Fruit fly (Drosophila melanogaster) whole organism, embryonic: ENCODE results near the gene sowi.

Experiments
- Aef1 ChIP-seq: fragments of 200-800 bp; sonication (Bioruptor generic); IDR thresholded peaks from 3 replicates; pipeline ENCODE4 v1.3.6; 2022; ENCODE audit warnings: missing biosample characterization, missing genetic modification characterization
- BEAF-32 ChIP-seq: fragments of 200-800 bp; sonication (Bioruptor generic); optimal IDR thresholded peaks from 3 replicates; lab custom pipeline; 2017; ENCODE audit warnings: missing biosample characterization, missing genetic modification characterization, mild to moderate bottlenecking, moderate library complexity, missing genetic modification reagents
- CG10543 ChIP-seq: fragments of 200-800 bp; sonication (Bioruptor generic); optimal IDR thresholded peaks from 3 replicates; lab custom pipeline; 2017; ENCODE audit warnings: missing biosample characterization, mild to moderate bottlenecking, missing genetic modification characterization, moderate library complexity
- CG10565 ChIP-seq: fragments of 200-800 bp; sonication (Bioruptor generic); optimal IDR thresholded peaks from 3 replicates; lab custom pipeline; 2016; ENCODE audit warnings: missing biosample characterization, mild to moderate bottlenecking, missing genetic modification characterization
- CG11247 ChIP-seq: fragments of 200-800 bp; sonication (Bioruptor generic); IDR thresholded peaks from 2 replicates; pipeline ENCODE4 v1.3.6; 2022; ENCODE audit warnings: missing biosample characterization, missing genetic modification characterization
- CG11456 ChIP-seq: fragments of 200-800 bp; sonication (Bioruptor generic); IDR thresholded peaks from 3 replicates; pipeline ENCODE4 v1.3.6; 2022; ENCODE audit warnings: missing biosample characterization, missing genetic modification characterization
- CG11560 ChIP-seq: fragments of 200-800 bp; sonication (Bioruptor generic); IDR thresholded peaks from 3 replicates; pipeline ENCODE4 v1.3.6; 2022; ENCODE audit warnings: missing biosample characterization, missing genetic modification characterization
- CG12769 ChIP-seq: fragments of 200-800 bp; sonication (Bioruptor generic); optimal IDR thresholded peaks from 2 replicates; lab custom pipeline; 2019; ENCODE audit warnings: missing biosample characterization, mild to moderate bottlenecking, missing genetic modification characterization, moderate library complexity
- CG12942 ChIP-seq: fragments of 200-800 bp; sonication (Bioruptor generic); optimal IDR thresholded peaks from 3 replicates; lab custom pipeline; 2016; ENCODE audit warnings: missing biosample characterization, missing genetic modification characterization
- CG14441 ChIP-seq: fragments of 200-800 bp; sonication (Bioruptor generic); IDR thresholded peaks from 2 replicates; pipeline ENCODE4 v1.3.6; 2022; ENCODE audit warnings: missing biosample characterization, missing genetic modification characterization
- CG14667 ChIP-seq: fragments of 200-800 bp; sonication (Bioruptor generic); IDR thresholded peaks from 2 replicates; pipeline ENCODE4 v1.3.6; 2022; ENCODE audit warnings: missing biosample characterization, missing genetic modification characterization
- CG15011 ChIP-seq: fragments of 200-800 bp; sonication (Bioruptor generic); optimal IDR thresholded peaks from 3 replicates; lab custom pipeline; 2018; ENCODE audit warnings: missing biosample characterization, mild to moderate bottlenecking, missing genetic modification characterization
- CG15696 ChIP-seq: fragments of 200-800 bp; sonication (Bioruptor generic); optimal IDR thresholded peaks from 2 replicates; lab custom pipeline; 2019; ENCODE audit warnings: missing biosample characterization, mild to moderate bottlenecking, missing genetic modification characterization, moderate library complexity
- CG17359 ChIP-seq: fragments of 200-800 bp; sonication (Bioruptor generic); optimal IDR thresholded peaks from 3 replicates; lab custom pipeline; 2018; ENCODE audit warnings: missing biosample characterization, mild to moderate bottlenecking, missing genetic modification characterization, moderate library complexity
- CG17912 ChIP-seq: fragments of 200-800 bp; sonication (Bioruptor generic); optimal IDR thresholded peaks from 2 replicates; lab custom pipeline; 2018; ENCODE audit warnings: missing biosample characterization, mild to moderate bottlenecking, missing genetic modification characterization
- CG1792 ChIP-seq: fragments of 200-800 bp; sonication (Bioruptor generic); optimal IDR thresholded peaks from 2 replicates; lab custom pipeline; 2016; ENCODE audit warnings: missing biosample characterization, missing genetic modification characterization
- CG2199 ChIP-seq: fragments of 200-800 bp; sonication (Bioruptor generic); IDR thresholded peaks from 3 replicates; pipeline ENCODE4 v1.3.6; 2022; ENCODE audit warnings: missing biosample characterization, missing genetic modification characterization
- CG4707 ChIP-seq: fragments of 200-800 bp; sonication (Bioruptor generic); optimal IDR thresholded peaks from 2 replicates; lab custom pipeline; 2018; ENCODE audit warnings: missing biosample characterization, mild to moderate bottlenecking, missing genetic modification characterization, moderate library complexity
- CG9817 ChIP-seq: fragments of 200-800 bp; sonication (Bioruptor generic); optimal IDR thresholded peaks from 2 replicates; lab custom pipeline; 2018; ENCODE audit warnings: missing biosample characterization, mild to moderate bottlenecking, missing genetic modification characterization, moderate library complexity
- D ChIP-seq, 2 experiments: fragments of 200-800 bp in 1 of 2; fragments of >200 bp in 1 of 2; sonication (Bioruptor generic) in 1 of 2; optimal IDR thresholded peaks; 2 replicates in 1 of 2; 3 replicates in 1 of 2; lab custom pipeline; 2017; ENCODE audit warnings: mild to moderate bottlenecking in 1 of 2, missing biosample characterization in 1 of 2, missing genetic modification characterization in 1 of 2, missing genetic modification reagents in 1 of 2
- Deaf1 ChIP-seq: fragments of 200-800 bp; optimal IDR thresholded peaks from 3 replicates; lab custom pipeline; 2019; ENCODE audit warnings: missing biosample characterization, mild to moderate bottlenecking, missing genetic modification characterization, moderate library complexity
- Eip74EF ChIP-seq, 2 experiments: fragments of 200-800 bp in 1 of 2; fragments of >200 bp in 1 of 2; sonication (Bioruptor generic) in 1 of 2; optimal IDR thresholded peaks; 2 replicates each; lab custom pipeline; 2017 to 2019; ENCODE audit warnings: missing biosample characterization in 2 of 2, missing genetic modification characterization in 2 of 2, mild to moderate bottlenecking in 1 of 2, moderate library complexity in 1 of 2
- GATAe ChIP-seq: fragments of 200-800 bp; sonication (Bioruptor generic); conservative IDR thresholded peaks from 2 replicates; pipeline ENCODE4 v1.3.6; 2022; ENCODE audit warnings: missing biosample characterization, missing genetic modification characterization
- H2.0 ChIP-seq: fragments of 200-800 bp; sonication (Bioruptor generic); IDR thresholded peaks from 2 replicates; pipeline ENCODE4 v1.3.6; 2022; ENCODE audit warnings: missing biosample characterization, missing genetic modification characterization
- Hr3 ChIP-seq: fragments of 200-800 bp; sonication (Bioruptor generic); optimal IDR thresholded peaks from 3 replicates; lab custom pipeline; 2016; ENCODE audit warnings: missing biosample characterization, missing genetic modification characterization
- Hr78 ChIP-seq, 2 experiments: fragments of 200-800 bp in 1 of 2; fragments of >200 bp in 1 of 2; sonication (Bioruptor generic) in 1 of 2; optimal IDR thresholded peaks; 2 replicates each; lab custom pipeline; 2017 to 2019; ENCODE audit warnings: missing biosample characterization in 2 of 2, missing genetic modification characterization in 2 of 2, mild to moderate bottlenecking in 1 of 2, moderate library complexity in 1 of 2
- Mes4 ChIP-seq: fragments of 200-800 bp; sonication (Bioruptor generic); optimal IDR thresholded peaks from 2 replicates; lab custom pipeline; 2016; ENCODE audit warnings: missing biosample characterization, missing genetic modification characterization
- Rfx ChIP-seq: fragments of 200-800 bp; sonication (Bioruptor generic); IDR thresholded peaks from 2 replicates; pipeline ENCODE4 v1.3.6; 2022; ENCODE audit warnings: missing biosample characterization, missing genetic modification characterization
- Rx ChIP-seq: fragments of 200-800 bp; sonication (Bioruptor generic); IDR thresholded peaks from 2 replicates; pipeline ENCODE4 v1.3.6; 2022; ENCODE audit warnings: missing biosample characterization, missing genetic modification characterization
- YL-1 ChIP-seq: fragments of 200-800 bp; sonication (Bioruptor generic); optimal IDR thresholded peaks from 3 replicates; lab custom pipeline; 2017; ENCODE audit warnings: missing biosample characterization, mild to moderate bottlenecking, missing genetic modification characterization
- ab ChIP-seq: fragments of 200-800 bp; sonication (Bioruptor generic); optimal IDR thresholded peaks from 2 replicates; lab custom pipeline; 2016; ENCODE audit warnings: missing biosample characterization, missing genetic modification characterization
- ac ChIP-seq: fragments of 200-800 bp; sonication (Bioruptor generic); optimal IDR thresholded peaks from 3 replicates; lab custom pipeline; 2017; ENCODE audit warnings: missing biosample characterization, mild to moderate bottlenecking, missing genetic modification characterization
- br ChIP-seq: fragments of >200 bp; optimal IDR thresholded peaks from 2 replicates; lab custom pipeline; 2017
- crol ChIP-seq: fragments of 200-800 bp; sonication (Bioruptor generic); IDR thresholded peaks from 2 replicates; pipeline ENCODE4 v1.3.6; 2022; ENCODE audit warnings: missing biosample characterization, missing genetic modification characterization
- da ChIP-seq: fragments of 200-800 bp; sonication (Bioruptor generic); optimal IDR thresholded peaks from 2 replicates; lab custom pipeline; 2016; ENCODE audit warnings: missing biosample characterization, missing genetic modification characterization
- dan ChIP-seq: fragments of 200-800 bp; sonication (Bioruptor generic); IDR thresholded peaks from 2 replicates; pipeline ENCODE4 v1.3.6; 2022; ENCODE audit warnings: missing biosample characterization, missing genetic modification characterization
- dm ChIP-seq: fragments of 200-800 bp; sonication (Bioruptor generic); optimal IDR thresholded peaks from 3 replicates; lab custom pipeline; 2016; ENCODE audit warnings: missing biosample characterization, missing genetic modification characterization
- emc ChIP-seq: fragments of 200-800 bp; sonication (Bioruptor generic); optimal IDR thresholded peaks from 2 replicates; lab custom pipeline; 2016; ENCODE audit warnings: missing biosample characterization, missing genetic modification characterization
- eve ChIP-seq, 2 experiments: fragments of >200 bp; optimal IDR thresholded peaks; 2 replicates each; lab custom pipeline; 2017; ENCODE audit warnings: missing biosample characterization in 2 of 2, missing genetic modification characterization in 2 of 2
- eyg ChIP-seq: fragments of 200-800 bp; sonication (Bioruptor generic); optimal IDR thresholded peaks from 3 replicates; lab custom pipeline; 2016; ENCODE audit warnings: missing biosample characterization, missing genetic modification characterization
- her ChIP-seq: fragments of 200-800 bp; sonication (Bioruptor generic); optimal IDR thresholded peaks from 2 replicates; lab custom pipeline; 2016; ENCODE audit warnings: missing biosample characterization, missing genetic modification characterization
- maf-S ChIP-seq: fragments of 200-800 bp; sonication (Bioruptor generic); optimal IDR thresholded peaks from 2 replicates; lab custom pipeline; 2016; ENCODE audit warnings: missing biosample characterization, missing genetic modification characterization
- nom ChIP-seq: fragments of 200-800 bp; sonication (Bioruptor generic); optimal IDR thresholded peaks from 2 replicates; lab custom pipeline; 2017; ENCODE audit warnings: missing biosample characterization, missing genetic modification characterization, mild to moderate bottlenecking, moderate library complexity, missing genetic modification reagents
- salm ChIP-seq: fragments of 200-800 bp; sonication (Bioruptor generic); optimal IDR thresholded peaks from 2 replicates; lab custom pipeline; 2018; ENCODE audit warnings: missing biosample characterization, mild to moderate bottlenecking, missing genetic modification characterization
- stc ChIP-seq: fragments of 200-800 bp; sonication (Bioruptor generic); IDR thresholded peaks from 2 replicates; pipeline ENCODE4 v1.3.6; 2022; ENCODE audit warnings: missing biosample characterization, missing genetic modification characterization
- tll ChIP-seq, 2 experiments: fragments of 200-800 bp in 1 of 2; fragments of >200 bp in 1 of 2; sonication (Bioruptor generic) in 1 of 2; optimal IDR thresholded peaks; 2 replicates each; lab custom pipeline; 2017 to 2019; ENCODE audit warnings: missing biosample characterization in 2 of 2, missing genetic modification characterization in 2 of 2, mild to moderate bottlenecking in 1 of 2, moderate library complexity in 1 of 2
- trh ChIP-seq: fragments of 200-800 bp; sonication (Bioruptor generic); optimal IDR thresholded peaks from 2 replicates; lab custom pipeline; 2016; ENCODE audit warnings: missing biosample characterization, missing genetic modification characterization
- vnd ChIP-seq: fragments of 200-800 bp; sonication (Bioruptor generic); IDR thresholded peaks from 3 replicates; pipeline ENCODE4 v1.3.6; 2022; ENCODE audit warnings: missing biosample characterization, missing genetic modification characterization; ENCODE audit not compliant: partially characterized antibody

Gene sowi

dm6 chr3R:6657278-6658246 lies 29.9 kb upstream of the sowi start, which contains the start of the genes CG1307 and twr (continued):
- TF ChIP-seq Rx (no peak), D (optimal IDR thresholded peaks at IDR 0.05; lab: Kevin White, UChicago) (no peak), D (GFP tag; optimal IDR thresholded peaks at IDR 0.05; lab: Kevin White, UChicago) (no peak), CG17912 (peak; percentile 15), CG2199 (GFP tag; lab: Robert Waterston, UW) (no peak), br (lab: Kevin White, UChicago) (no peak), BEAF-32 (GFP tag; lab: Kevin White, UChicago) (peak; percentile 58), dm (GFP tag; lab: Kevin White, UChicago) (peak; percentile 50), Deaf1 (tag; lab: Kevin White, UChicago) (peak; percentile 78), CG11456 (GFP tag; lab: Robert Waterston, UW) (peak; percentile 60; the same call in 1 of the 3 replicates), ab (GFP tag; lab: Kevin White, UChicago) (no peak), GATAe (no peak), CG10565 (GFP tag; lab: Kevin White, UChicago) (no peak), vnd (GFP tag; lab: Robert Waterston, UW) (no peak), Mes4 (GFP tag; lab: Kevin White, UChicago) (no peak), her (GFP tag; lab: Kevin White, UChicago) (no peak), maf-S (no peak), eyg (GFP tag; lab: Kevin White, UChicago) (no peak), Aef1 (GFP tag; lab: Robert Waterston, UW) (peak; percentile 24; the same call in 1 of the 3 replicates), CG15696 (peak; percentile 24), CG14441 (GFP tag; lab: Robert Waterston, UW) (peak; percentile 31; the same call in 1 of the 2 replicates), CG12769 (tag; lab: Kevin White, UChicago) (no peak), CG1792 (GFP tag; lab: Kevin White, UChicago) (no peak), Rfx (GFP tag; lab: Robert Waterston, UW) (peak; percentile 61), CG14667 (GFP tag; lab: Robert Waterston, UW) (peak; percentile 6; the same call in 1 of the 2 replicates), Hr78 (GFP tag; optimal IDR thresholded peaks at IDR 0.05; lab: Kevin White, UChicago) (no peak), YL-1 (GFP tag; lab: Kevin White, UChicago) (peak; percentile 39), tll (GFP tag; optimal IDR thresholded peaks at IDR 0.05; lab: Kevin White, UChicago) (peak in 1 of 2 experiments; percentile 19), eve (GFP tag; optimal IDR thresholded peaks at IDR 0.05; lab: Kevin White, UChicago) (no peak), nom (no peak), CG12942 (GFP tag; lab: Kevin White, UChicago) (no peak), da (GFP tag; lab: Kevin White, UChicago) (no peak), salm (tag; lab: Kevin White, UChicago) (no peak), CG15011 (GFP tag; lab: Kevin White, UChicago) (no peak), CG4707 (no peak), CG9817 (tag; lab: Kevin White, UChicago) (peak; percentile 30), CG11247 (GFP tag; lab: Robert Waterston, UW) (no peak), Hr3 (peak; percentile 31), ac (GFP tag; lab: Kevin White, UChicago) (no peak), Eip74EF (GFP tag; optimal IDR thresholded peaks at IDR 0.05; lab: Kevin White, UChicago) (no peak), CG11560 (tag; lab: Robert Waterston, UW) (no peak), emc (no peak), dan (no peak), CG17359 (tag; lab: Kevin White, UChicago) (no peak), stc (GFP tag; lab: Robert Waterston, UW) (no peak; the same call in 1 of the 2 replicates), crol (no peak), trh (no peak), CG10543 (GFP tag; lab: Kevin White, UChicago) (peak; percentile 73), H2.0 (GFP tag; lab: Robert Waterston, UW) (0 out of 2 replicates have a peak, but pooled peaks have one; percentile 12)
